Worm (Caenorhabditis elegans) whole organism, early embryonic: ENCODE results near the gene R07B1.8.

Experiments used
- scrt-1 ChIP-seq: fragments of 200-800 bp; sonication (Bioruptor generic); IDR thresholded peaks from 2 replicates; pipeline ENCODE4 v1.3.6; 2022; ENCODE audit warnings: missing genetic modification characterization, missing compliant biosample characterization
- tra-4 ChIP-seq: sonication (generic microtip); optimal IDR thresholded peaks from 2 replicates; lab custom pipeline; 2017; ENCODE audit warnings: missing genetic modification characterization, missing compliant biosample characterization

DNA sequence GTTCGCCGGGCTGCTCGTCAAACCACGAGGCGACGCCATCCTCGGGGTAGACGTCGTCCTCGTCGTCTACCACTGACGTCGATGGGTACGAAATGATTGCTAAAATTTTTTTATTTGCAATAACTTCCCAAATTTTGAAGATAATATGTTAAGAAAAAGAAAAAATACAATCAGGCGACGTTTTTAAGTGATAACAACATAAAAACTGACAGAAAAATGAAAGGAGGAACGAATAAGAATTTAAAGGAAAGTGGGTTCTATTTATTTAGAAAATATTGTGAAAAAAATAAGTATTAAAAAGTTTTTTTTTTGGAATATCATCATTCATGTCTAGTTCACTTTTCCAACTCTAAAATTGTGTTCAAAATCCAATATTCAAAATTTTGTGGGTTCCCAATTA, 50.3 kb downstream of the R07B1.8 start, which contains the start of gene dpy-22:
- TF ChIP-seq scrt-1 (GFP tag; lab: Robert Waterston, UW) (no peak), tra-4 (tag; lab: Kevin White, UChicago) (no peak)
